Worm (Caenorhabditis elegans) whole organism, L1 larva: ENCODE results near the gene emb-8.

Source experiments
- C04F5.9 ChIP-seq: sonication (generic microtip); optimal IDR thresholded peaks from 2 replicates; lab custom pipeline; 2016; ENCODE audit warnings: missing genetic modification characterization, missing compliant biosample characterization
- C16A3.4 ChIP-seq: fragments of 150-350 bp; optimal IDR thresholded peaks from 2 replicates; lab custom pipeline; 2014; ENCODE audit warnings: missing biosample characterization, missing genetic modification characterization
- Y116A8C.19 ChIP-seq: sonication (generic microtip); optimal IDR thresholded peaks from 2 replicates; lab custom pipeline; 2016; ENCODE audit warnings: missing compliant biosample characterization, missing genetic modification characterization, borderline replicate concordance
- alr-1 ChIP-seq: fragments of 200-800 bp; sonication (Bioruptor generic); optimal IDR thresholded peaks from 2 replicates; lab custom pipeline; 2018; ENCODE audit warnings: borderline replicate concordance, mild to moderate bottlenecking, missing genetic modification characterization, missing compliant biosample characterization
- aly-2 ChIP-seq: fragments of 150-350 bp; optimal IDR thresholded peaks from 2 replicates; lab custom pipeline; 2014; ENCODE audit warnings: missing biosample characterization, missing genetic modification characterization
- ama-1 ChIP-seq: fragments of 150-350 bp; optimal IDR thresholded peaks from 2 replicates; lab custom pipeline; 2014
- ceh-8 ChIP-seq: fragments of 200-800 bp; sonication (Bioruptor generic); optimal IDR thresholded peaks from 2 replicates; lab custom pipeline; 2018; ENCODE audit warnings: mild to moderate bottlenecking, missing genetic modification characterization, moderate library complexity, missing compliant biosample characterization
- ceh-82 ChIP-seq, 3 experiments: fragments of 150-350 bp in 1 of 3; sonication (generic microtip) in 2 of 3; optimal IDR thresholded peaks; 2 replicates each; lab custom pipeline; 2014 to 2017; ENCODE audit warnings: missing biosample characterization in 3 of 3, missing genetic modification characterization in 3 of 3
- ceh-88 ChIP-seq: fragments of 200-800 bp; sonication (Bioruptor generic); IDR thresholded peaks from 2 replicates; pipeline ENCODE4 v1.3.6; 2022; ENCODE audit warnings: missing genetic modification characterization, missing compliant biosample characterization
- ceh-90 ChIP-seq: sonication (generic microtip); optimal IDR thresholded peaks from 2 replicates; lab custom pipeline; 2016; ENCODE audit warnings: missing genetic modification characterization, missing compliant biosample characterization
- dsc-1 ChIP-seq: sonication (generic microtip); optimal IDR thresholded peaks from 2 replicates; lab custom pipeline; 2016; ENCODE audit warnings: mild to moderate bottlenecking, missing genetic modification characterization, missing compliant biosample characterization
- efl-3 ChIP-seq: fragments of 200-800 bp; sonication (Bioruptor generic); optimal IDR thresholded peaks from 2 replicates; lab custom pipeline; 2018; ENCODE audit warnings: mild to moderate bottlenecking, missing genetic modification characterization, missing compliant biosample characterization
- elt-2 ChIP-seq: sonication (generic microtip); optimal IDR thresholded peaks from 2 replicates; lab custom pipeline; 2016; ENCODE audit warnings: missing genetic modification characterization, mild to moderate bottlenecking, inconsistent platforms, missing compliant biosample characterization, missing genetic modification reagents
- ets-5 ChIP-seq: fragments of 200-800 bp; sonication (Bioruptor generic); IDR thresholded peaks from 2 replicates; pipeline ENCODE4 v1.3.6; 2022; ENCODE audit warnings: missing genetic modification characterization, missing compliant biosample characterization
- fkh-4 ChIP-seq: sonication (generic microtip); optimal IDR thresholded peaks from 2 replicates; lab custom pipeline; 2016; ENCODE audit warnings: missing compliant biosample characterization, missing genetic modification characterization, borderline replicate concordance
- fos-1 ChIP-seq: fragments of 150-350 bp; optimal IDR thresholded peaks from 2 replicates; lab custom pipeline; 2014; ENCODE audit warnings: missing biosample characterization, missing genetic modification characterization
- grh-1 ChIP-seq: fragments of 200-800 bp; sonication (Bioruptor generic); IDR thresholded peaks from 2 replicates; pipeline ENCODE4 v1.3.6; 2022; ENCODE audit warnings: missing genetic modification reagents, missing genetic modification characterization, missing compliant biosample characterization
- hlh-17 ChIP-seq: fragments of 200-800 bp; sonication (Bioruptor generic); optimal IDR thresholded peaks from 2 replicates; lab custom pipeline; 2018; ENCODE audit warnings: missing genetic modification characterization, mild to moderate bottlenecking, missing compliant biosample characterization, moderate library complexity, borderline replicate concordance
- hpl-2 ChIP-seq: fragments of 150-350 bp; optimal IDR thresholded peaks from 2 replicates; lab custom pipeline; 2014; ENCODE audit warnings: missing biosample characterization, missing genetic modification reagents, missing genetic modification characterization
- jun-1 ChIP-seq: fragments of 150-350 bp; optimal IDR thresholded peaks from 2 replicates; lab custom pipeline; 2014; ENCODE audit warnings: missing biosample characterization, missing genetic modification reagents, missing genetic modification characterization
- lin-13 ChIP-seq: fragments of 150-350 bp; optimal IDR thresholded peaks from 2 replicates; lab custom pipeline; 2014; ENCODE audit warnings: missing biosample characterization, missing genetic modification reagents, missing genetic modification characterization
- lin-14 ChIP-seq: fragments of 200-800 bp; sonication (Bioruptor generic); optimal IDR thresholded peaks from 2 replicates; lab custom pipeline; 2018; ENCODE audit warnings: mild to moderate bottlenecking, missing genetic modification characterization, moderate library complexity, missing compliant biosample characterization
- lin-15B ChIP-seq: fragments of 150-350 bp; sonication (generic microtip); optimal IDR thresholded peaks from 3 replicates; lab custom pipeline; 2014; ENCODE audit warnings: missing biosample characterization, missing genetic modification characterization
- lin-39 ChIP-seq: fragments of 150-350 bp; optimal IDR thresholded peaks from 2 replicates; lab custom pipeline; 2014; ENCODE audit warnings: missing biosample characterization, missing genetic modification reagents, missing genetic modification characterization
- lir-3 ChIP-seq: sonication (generic microtip); optimal IDR thresholded peaks from 2 replicates; lab custom pipeline; 2016; ENCODE audit warnings: mild to moderate bottlenecking, missing genetic modification characterization, moderate library complexity, missing compliant biosample characterization; ENCODE audit not compliant: poor library complexity
- lsy-2 ChIP-seq, 2 experiments: fragments of 150-350 bp; optimal IDR thresholded peaks; 2 replicates each; lab custom pipeline; 2014; ENCODE audit warnings: missing biosample characterization in 2 of 2, missing genetic modification characterization in 2 of 2
- mab-9 ChIP-seq: fragments of 200-800 bp; sonication (Bioruptor generic); IDR thresholded peaks from 2 replicates; pipeline ENCODE4 v1.3.6; 2022; ENCODE audit warnings: missing genetic modification reagents, missing genetic modification characterization, missing compliant biosample characterization
- mdl-1 ChIP-seq, 2 experiments: fragments of 150-350 bp; optimal IDR thresholded peaks; 2 replicates each; lab custom pipeline; 2014 to 2017; ENCODE audit warnings: missing biosample characterization in 2 of 2, missing genetic modification characterization in 2 of 2, inconsistent platforms in 1 of 2
- mef-2 ChIP-seq: fragments of 150-350 bp; optimal IDR thresholded peaks from 2 replicates; lab custom pipeline; 2014; ENCODE audit warnings: missing biosample characterization, missing genetic modification characterization
- mep-1 ChIP-seq: fragments of 150-350 bp; optimal IDR thresholded peaks from 2 replicates; lab custom pipeline; 2014; ENCODE audit warnings: missing biosample characterization, missing genetic modification characterization
- nhr-11 ChIP-seq: fragments of 150-350 bp; optimal IDR thresholded peaks from 2 replicates; lab custom pipeline; 2014; ENCODE audit warnings: missing biosample characterization, missing genetic modification characterization
- nhr-12 ChIP-seq: sonication (generic microtip); optimal IDR thresholded peaks from 2 replicates; lab custom pipeline; 2017; ENCODE audit warnings: missing biosample characterization, missing genetic modification characterization
- nhr-20 ChIP-seq: sonication (generic microtip); optimal IDR thresholded peaks from 2 replicates; lab custom pipeline; 2016; ENCODE audit warnings: mild to moderate bottlenecking, missing genetic modification characterization, missing compliant biosample characterization
- nhr-237 ChIP-seq: fragments of 150-350 bp; optimal IDR thresholded peaks from 2 replicates; lab custom pipeline; 2014; ENCODE audit warnings: missing biosample characterization, missing genetic modification characterization
- nhr-28 ChIP-seq: fragments of 150-350 bp; optimal IDR thresholded peaks from 2 replicates; lab custom pipeline; 2014; ENCODE audit warnings: missing biosample characterization, missing genetic modification characterization
- nhr-47 ChIP-seq: sonication (generic microtip); optimal IDR thresholded peaks from 2 replicates; lab custom pipeline; 2016; ENCODE audit warnings: mild to moderate bottlenecking, missing genetic modification characterization, moderate library complexity, missing compliant biosample characterization
- nhr-71 ChIP-seq: sonication (generic microtip); optimal IDR thresholded peaks from 2 replicates; lab custom pipeline; 2016; ENCODE audit warnings: mild to moderate bottlenecking, missing genetic modification characterization, moderate library complexity, missing compliant biosample characterization
- nhr-76 ChIP-seq: sonication (generic microtip); optimal IDR thresholded peaks from 2 replicates; lab custom pipeline; 2017; ENCODE audit warnings: missing biosample characterization, missing genetic modification characterization
- nhr-77 ChIP-seq: fragments of 150-350 bp; optimal IDR thresholded peaks from 2 replicates; lab custom pipeline; 2014; ENCODE audit warnings: missing biosample characterization, missing genetic modification characterization
- nhr-84 ChIP-seq: sonication (generic microtip); optimal IDR thresholded peaks from 2 replicates; lab custom pipeline; 2017; ENCODE audit warnings: missing biosample characterization, missing genetic modification characterization
- nhr-85 ChIP-seq: sonication (generic microtip); peaks from one replicate; lab custom pipeline; 2016; ENCODE audit warnings: missing genetic modification characterization, inconsistent platforms, missing compliant biosample characterization
- nhr-90 ChIP-seq: sonication (generic microtip); optimal IDR thresholded peaks from 2 replicates; lab custom pipeline; 2016; ENCODE audit warnings: mild to moderate bottlenecking, missing genetic modification characterization, missing compliant biosample characterization; ENCODE audit not compliant: poor library complexity
- pqm-1 ChIP-seq: sonication (generic microtip); optimal IDR thresholded peaks from 3 replicates; lab custom pipeline; 2017; ENCODE audit warnings: missing biosample characterization, missing genetic modification characterization
- sox-4 ChIP-seq: sonication (generic microtip); optimal IDR thresholded peaks from 2 replicates; lab custom pipeline; 2016; ENCODE audit warnings: missing genetic modification characterization, missing compliant biosample characterization
- sup-37 ChIP-seq: fragments of 200-800 bp; sonication (Bioruptor generic); optimal IDR thresholded peaks from 2 replicates; lab custom pipeline; 2018; ENCODE audit warnings: mild to moderate bottlenecking, missing genetic modification characterization, missing compliant biosample characterization
- swsn-7 ChIP-seq: sonication (generic microtip); optimal IDR thresholded peaks from 2 replicates; lab custom pipeline; 2016; ENCODE audit warnings: missing genetic modification characterization, missing compliant biosample characterization
- tbx-2 ChIP-seq: sonication (generic microtip); optimal IDR thresholded peaks from 2 replicates; lab custom pipeline; 2016; ENCODE audit warnings: missing genetic modification characterization, missing compliant biosample characterization
- tlp-1 ChIP-seq: fragments of 150-350 bp; optimal IDR thresholded peaks from 2 replicates; lab custom pipeline; 2014; ENCODE audit warnings: missing biosample characterization, missing genetic modification characterization
- unc-130 ChIP-seq: fragments of 150-350 bp; optimal IDR thresholded peaks from 2 replicates; lab custom pipeline; 2017; ENCODE audit warnings: missing biosample characterization, missing genetic modification characterization, inconsistent platforms
- unc-30 ChIP-seq: sonication (generic microtip); optimal IDR thresholded peaks from 2 replicates; lab custom pipeline; 2017; ENCODE audit warnings: missing biosample characterization, missing genetic modification characterization
- vab-15 ChIP-seq: sonication (generic microtip); optimal IDR thresholded peaks from 2 replicates; lab custom pipeline; 2017; ENCODE audit warnings: missing genotype, mild to moderate bottlenecking, missing genetic modification characterization, missing compliant biosample characterization
- ztf-4 ChIP-seq: fragments of 150-350 bp; optimal IDR thresholded peaks from 2 replicates; lab custom pipeline; 2014; ENCODE audit warnings: missing biosample characterization, missing genetic modification characterization

Gene emb-8

DNA sequence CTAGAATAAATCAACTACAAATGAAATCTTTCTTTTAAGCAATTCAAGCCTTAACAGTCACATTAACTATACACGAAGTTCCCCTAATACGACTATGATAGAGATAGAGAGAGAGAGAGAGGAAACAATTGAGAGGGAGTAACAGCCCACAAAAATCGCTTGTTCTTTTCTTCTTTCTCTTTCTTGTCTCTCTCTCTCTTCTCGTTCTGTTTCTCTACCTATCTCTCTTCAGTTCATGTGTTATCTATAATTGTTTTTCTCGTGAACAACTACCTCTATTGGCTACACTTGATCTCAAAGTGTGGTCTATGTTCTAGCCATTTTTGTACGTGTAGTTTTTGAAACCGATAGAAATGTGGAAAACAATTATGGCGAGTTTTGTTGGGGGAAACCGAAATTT, 3.2 kb upstream of the emb-8 start (continued):
- TF ChIP-seq nhr-47 (tag; lab: Kevin White, UChicago) (peak; percentile 46), nhr-237 (tag; lab: Kevin White, UChicago) (no peak), aly-2 (tag; lab: Kevin White, UChicago) (no peak), lin-15B (tag; lab: Kevin White, UChicago) (no peak), fkh-4 (no peak), nhr-90 (tag; lab: Kevin White, UChicago) (peak; percentile 67), lir-3 (peak; percentile 40), nhr-76 (no peak), ceh-88 (no peak), hlh-17 (no peak), nhr-84 (tag; lab: Kevin White, UChicago) (no peak), nhr-20 (tag; lab: Kevin White, UChicago) (peak; percentile 87), lin-13 (GFP tag; lab: Kevin White, UChicago) (peak; percentile 12), unc-30 (tag; lab: Kevin White, UChicago) (no peak), jun-1 (tag; lab: Kevin White, UChicago) (peak; percentile 46), pqm-1 (tag; lab: Kevin White, UChicago) (no peak), alr-1 (tag; lab: Kevin White, UChicago) (no peak), tlp-1 (no peak), grh-1 (GFP tag; lab: Robert Waterston, UW) (no peak), nhr-11 (tag; lab: Kevin White, UChicago) (peak; percentile 18), lin-14 (GFP tag; lab: Kevin White, UChicago) (peak; percentile 88), mdl-1 (tag; optimal IDR thresholded peaks at IDR 0.05; lab: Kevin White, UChicago) (peak in 1 of 2 experiments; percentile 3), nhr-77 (tag; lab: Kevin White, UChicago) (peak; percentile 76), ceh-90 (no peak), C04F5.9 (tag; lab: Kevin White, UChicago) (no peak), ceh-82 (tag; optimal IDR thresholded peaks at IDR 0.05; lab: Kevin White, UChicago) (peak in 1 of 3 experiments; percentile 20), efl-3 (GFP tag; lab: Kevin White, UChicago) (no peak), mef-2 (tag; lab: Kevin White, UChicago) (no peak), elt-2 (tag; lab: Kevin White, UChicago) (peak; percentile 71), Y116A8C.19 (tag; lab: Kevin White, UChicago) (no peak), hpl-2 (GFP tag; lab: Kevin White, UChicago) (no peak), C16A3.4 (tag; lab: Kevin White, UChicago) (peak; percentile 43), unc-130 (tag; lab: Kevin White, UChicago) (no peak), mab-9 (GFP tag; lab: Robert Waterston, UW) (no peak)

DNA sequence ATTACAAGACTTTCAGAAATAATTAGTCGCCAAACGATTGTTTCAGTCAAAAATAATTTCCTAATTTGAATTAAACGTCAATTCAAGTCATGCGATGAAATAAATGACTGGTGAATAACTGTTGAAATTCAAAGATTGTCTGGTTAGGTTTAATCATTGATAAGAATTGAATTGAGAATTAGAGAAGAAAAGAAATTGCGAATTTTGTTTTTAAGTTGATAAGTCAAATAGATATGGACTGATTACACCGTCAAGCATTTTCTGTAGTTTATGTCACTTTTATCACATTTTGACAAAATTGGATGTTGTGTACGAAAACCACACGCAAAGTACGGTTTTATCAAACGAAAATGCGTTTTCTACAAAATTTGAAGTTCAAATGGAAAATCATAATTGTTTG, 1.8 kb upstream of the emb-8 start:
- TF ChIP-seq lin-14 (GFP tag; lab: Kevin White, UChicago) = peak; percentile 48
- TF ChIP-seq nhr-71 (tag; lab: Kevin White, UChicago) = peak; percentile 50
- no peak for TF ChIP-seq ama-1 (lab: Kevin White, UChicago)
- no peak for TF ChIP-seq ceh-8
- peak; percentile 40 for TF ChIP-seq tlp-1
- TF ChIP-seq pqm-1 (tag; lab: Kevin White, UChicago) = peak; percentile 78
- no peak for TF ChIP-seq nhr-28 (tag; lab: Kevin White, UChicago)
- no peak for TF ChIP-seq nhr-12 (tag; lab: Kevin White, UChicago)
- no peak for TF ChIP-seq unc-30 (tag; lab: Kevin White, UChicago)
- peak; percentile 73 for TF ChIP-seq nhr-20 (tag; lab: Kevin White, UChicago)
- TF ChIP-seq ets-5 (GFP tag; lab: Robert Waterston, UW) = no peak
- no peak for TF ChIP-seq nhr-77 (tag; lab: Kevin White, UChicago)
- TF ChIP-seq lsy-2 (tag; optimal IDR thresholded peaks at IDR 0.05; lab: Kevin White, UChicago) = peak in 1 of 2 experiments; percentile 35
- TF ChIP-seq sox-4 (tag; lab: Kevin White, UChicago) = no peak
- no peak for TF ChIP-seq mep-1
- TF ChIP-seq lin-15B (tag; lab: Kevin White, UChicago) = no peak
- TF ChIP-seq ceh-88 = no peak
- no peak for TF ChIP-seq swsn-7 (tag; lab: Kevin White, UChicago)
- TF ChIP-seq lin-39 = no peak
- TF ChIP-seq C16A3.4 (tag; lab: Kevin White, UChicago) = peak; percentile 3
- no peak for TF ChIP-seq C04F5.9 (tag; lab: Kevin White, UChicago)
- no peak for TF ChIP-seq fos-1 (tag; lab: Kevin White, UChicago)
- TF ChIP-seq dsc-1 = no peak
- peak; percentile 12 for TF ChIP-seq jun-1 (tag; lab: Kevin White, UChicago)
- TF ChIP-seq nhr-237 (tag; lab: Kevin White, UChicago) = no peak
- no peak for TF ChIP-seq lin-13 (GFP tag; lab: Kevin White, UChicago)
- no peak for TF ChIP-seq vab-15 (tag; lab: Kevin White, UChicago)
- TF ChIP-seq nhr-85 (tag; lab: Kevin White, UChicago) = peak; percentile 72
- no peak for TF ChIP-seq ztf-4
- TF ChIP-seq tbx-2 (tag; lab: Kevin White, UChicago) = peak; percentile 4
- no peak for TF ChIP-seq sup-37 (GFP tag; lab: Kevin White, UChicago)
